Fruit fly (Drosophila melanogaster): ENCODE data around the gene Nubp2.
A peak's percentile ranks its signal among the peaks of the same experiment; 100 is the strongest.

Nubp2 gene

dm6 chr3L:20526196-20526740 is at the start of gene Nubp2:
Gene Nubp2 (plus strand): TSS chr3L:20526576.
- TF ChIP-seq Pif1A (GFP tag; optimal IDR thresholded peaks at IDR 0.05), result peak; percentile 92
- TF ChIP-seq CG4496 (GFP tag; IDR thresholded peaks at IDR 0.05), result peak; percentile 92
- TF ChIP-seq Pif1B (GFP tag; optimal IDR thresholded peaks at IDR 0.05), result peak; percentile 89
- peak; percentile 86 for TF ChIP-seq CG32121 (GFP tag; IDR thresholded peaks at IDR 0.05)
- peak; percentile 72 for TF ChIP-seq CG12605 (GFP tag; IDR thresholded peaks at IDR 0.05)
- peak; percentile 90 for TF ChIP-seq CG34367 (tag; optimal IDR thresholded peaks at IDR 0.05)
- TF ChIP-seq CG15710 (tag; optimal IDR thresholded peaks at IDR 0.05), result peak; percentile 96
- peak; percentile 81 for TF ChIP-seq fd96Ca (GFP tag; IDR thresholded peaks at IDR 0.05)
- TF ChIP-seq EcR (GFP tag; optimal IDR thresholded peaks at IDR 0.05), result peak; percentile 4
- peak; percentile 78 for TF ChIP-seq gl (tag; optimal IDR thresholded peaks at IDR 0.05)
- TF ChIP-seq CG14655 (GFP tag; optimal IDR thresholded peaks at IDR 0.05), result peak; percentile 95
- peak; percentile 85 for TF ChIP-seq D1 (tag; optimal IDR thresholded peaks at IDR 0.05)
- peak; percentile 78 for TF ChIP-seq CG10348 (GFP tag; IDR thresholded peaks at IDR 0.05)
- peak; percentile 90 for TF ChIP-seq Snoo (tag; optimal IDR thresholded peaks at IDR 0.05)
- TF ChIP-seq rn (GFP tag; IDR thresholded peaks at IDR 0.05), result peak; percentile 84
- peak; percentile 93 for TF ChIP-seq CG17806 (tag; optimal IDR thresholded peaks at IDR 0.05)
- no peak for TF ChIP-seq CG13204 (GFP tag; optimal IDR thresholded peaks at IDR 0.05)
- TF ChIP-seq CG8301 (tag; optimal IDR thresholded peaks at IDR 0.05), result peak; percentile 93
- TF ChIP-seq CG9948 (tag; optimal IDR thresholded peaks at IDR 0.05), result peak; percentile 95
- TF ChIP-seq CG8159 (tag; optimal IDR thresholded peaks at IDR 0.05), result peak; percentile 95
- peak; percentile 86 for TF ChIP-seq Ets98B (GFP tag; IDR thresholded peaks at IDR 0.05)

- TF ChIP-seq CG10348 (GFP tag; IDR thresholded peaks at IDR 0.05) (no peak), gl (tag; optimal IDR thresholded peaks at IDR 0.05) (no peak), CG15710 (tag; optimal IDR thresholded peaks at IDR 0.05) (no peak), CG32121 (GFP tag; IDR thresholded peaks at IDR 0.05) (no peak), CG8301 (tag; optimal IDR thresholded peaks at IDR 0.05) (no peak), fd96Ca (GFP tag; IDR thresholded peaks at IDR 0.05) (no peak), Snoo (tag; optimal IDR thresholded peaks at IDR 0.05) (no peak), Pif1B (GFP tag; optimal IDR thresholded peaks at IDR 0.05) (no peak), CG12605 (GFP tag; IDR thresholded peaks at IDR 0.05) (no peak)
Observed at dm6 chr3L:20487649-20488048, 38.7 kb upstream of the Nubp2 start.

dm6 chr3L:20491525-20492132 is 34.7 kb upstream of the Nubp2 start, which contains the start of gene ND-39:
Gene ND-39 (plus strand): TSS chr3L:20492082.
- TF ChIP-seq EcR (GFP tag; optimal IDR thresholded peaks at IDR 0.05) (no peak), Ets98B (GFP tag; IDR thresholded peaks at IDR 0.05) (no peak), gl (tag; optimal IDR thresholded peaks at IDR 0.05) (no peak), CG15710 (tag; optimal IDR thresholded peaks at IDR 0.05) (no peak), CG14655 (GFP tag; optimal IDR thresholded peaks at IDR 0.05) (no peak), Pif1B (GFP tag; optimal IDR thresholded peaks at IDR 0.05) (no peak), Snoo (tag; optimal IDR thresholded peaks at IDR 0.05) (no peak), CG8159 (tag; optimal IDR thresholded peaks at IDR 0.05) (no peak)

- peak; percentile 83 for TF ChIP-seq Pif1A (GFP tag; optimal IDR thresholded peaks at IDR 0.05)
- peak; percentile 36 for TF ChIP-seq EcR (GFP tag; optimal IDR thresholded peaks at IDR 0.05)
- peak; percentile 18 for TF ChIP-seq gl (tag; optimal IDR thresholded peaks at IDR 0.05)
- peak; percentile 84 for TF ChIP-seq Pif1B (GFP tag; optimal IDR thresholded peaks at IDR 0.05)
- peak; percentile 90 for TF ChIP-seq CG8159 (tag; optimal IDR thresholded peaks at IDR 0.05)
- TF ChIP-seq CG14655 (GFP tag; optimal IDR thresholded peaks at IDR 0.05), result peak; percentile 85
- TF ChIP-seq Ets98B (GFP tag; IDR thresholded peaks at IDR 0.05), result peak; percentile 87
- peak; percentile 85 for TF ChIP-seq CG17806 (tag; optimal IDR thresholded peaks at IDR 0.05)
- no peak for TF ChIP-seq fd96Ca (GFP tag; IDR thresholded peaks at IDR 0.05)
- peak; percentile 89 for TF ChIP-seq Snoo (tag; optimal IDR thresholded peaks at IDR 0.05)
- TF ChIP-seq CG9948 (tag; optimal IDR thresholded peaks at IDR 0.05), result peak; percentile 81
- TF ChIP-seq CG4496 (GFP tag; IDR thresholded peaks at IDR 0.05), result peak; percentile 86
- TF ChIP-seq D1 (tag; optimal IDR thresholded peaks at IDR 0.05), result peak; percentile 67
- peak; percentile 92 for TF ChIP-seq CG32121 (GFP tag; IDR thresholded peaks at IDR 0.05)
- peak; percentile 82 for TF ChIP-seq CG8301 (tag; optimal IDR thresholded peaks at IDR 0.05)
- TF ChIP-seq CG34367 (tag; optimal IDR thresholded peaks at IDR 0.05), result peak; percentile 83
- peak; percentile 89 for TF ChIP-seq CG15710 (tag; optimal IDR thresholded peaks at IDR 0.05)
- TF ChIP-seq CG12605 (GFP tag; IDR thresholded peaks at IDR 0.05), result peak; percentile 88
- no peak for TF ChIP-seq CG13204 (GFP tag; optimal IDR thresholded peaks at IDR 0.05)
- TF ChIP-seq rn (GFP tag; IDR thresholded peaks at IDR 0.05), result 0 out of 2 replicates have a peak, but pooled peaks have one; percentile 35
- 0 out of 2 replicates have a peak, but pooled peaks have one; percentile 7 for TF ChIP-seq CG10348 (GFP tag; IDR thresholded peaks at IDR 0.05)
Observed at dm6 chr3L:20493417-20494261, 32.7 kb upstream of the Nubp2 start.

- TF ChIP-seq CG32121 (GFP tag; IDR thresholded peaks at IDR 0.05) (peak; percentile 23; the same call in 1 of the 2 replicates), CG9948 (tag; optimal IDR thresholded peaks at IDR 0.05) (no peak), CG10348 (GFP tag; IDR thresholded peaks at IDR 0.05) (no peak), CG13204 (GFP tag; optimal IDR thresholded peaks at IDR 0.05) (no peak), CG34367 (tag; optimal IDR thresholded peaks at IDR 0.05) (no peak), CG8159 (tag; optimal IDR thresholded peaks at IDR 0.05) (no peak), CG14655 (GFP tag; optimal IDR thresholded peaks at IDR 0.05) (no peak), D1 (tag; optimal IDR thresholded peaks at IDR 0.05) (no peak), Pif1A (GFP tag; optimal IDR thresholded peaks at IDR 0.05) (no peak), Snoo (tag; optimal IDR thresholded peaks at IDR 0.05) (no peak), fd96Ca (GFP tag; IDR thresholded peaks at IDR 0.05) (no peak), CG15710 (tag; optimal IDR thresholded peaks at IDR 0.05) (no peak), Pif1B (GFP tag; optimal IDR thresholded peaks at IDR 0.05) (no peak), EcR (GFP tag; optimal IDR thresholded peaks at IDR 0.05) (no peak), Ets98B (GFP tag; IDR thresholded peaks at IDR 0.05) (peak; percentile 24), gl (tag; optimal IDR thresholded peaks at IDR 0.05) (no peak), CG17806 (tag; optimal IDR thresholded peaks at IDR 0.05) (no peak), CG12605 (GFP tag; IDR thresholded peaks at IDR 0.05) (no peak), CG4496 (GFP tag; IDR thresholded peaks at IDR 0.05) (no peak), CG8301 (tag; optimal IDR thresholded peaks at IDR 0.05) (peak; percentile 7), rn (GFP tag; IDR thresholded peaks at IDR 0.05) (no peak)
Observed at dm6 chr3L:20494262-20494601, 32.1 kb upstream of the Nubp2 start.
